Worm (Caenorhabditis elegans): ENCODE data around the gene wbp-2.

Gene wbp-2

ce11 chrII:9324824-9325351 is 4.7 kb upstream of the wbp-2 start, which contains the start of gene eat-3:
Gene eat-3 (plus strand): TSS chrII:9324874.
- TF ChIP-seq nhr-129 (tag; optimal IDR thresholded peaks at IDR 0.05): peak; percentile 29
- peak; percentile 46 for TF ChIP-seq C34F6.9 (tag; optimal IDR thresholded peaks at IDR 0.05)
- peak; percentile 51 for TF ChIP-seq zag-1 (tag; optimal IDR thresholded peaks at IDR 0.05)
- no peak for TF ChIP-seq elt-3 (tag; optimal IDR thresholded peaks at IDR 0.05)
- no peak for TF ChIP-seq ama-1 (optimal IDR thresholded peaks at IDR 0.05)
- peak; percentile 84 for TF ChIP-seq fos-1 (tag; optimal IDR thresholded peaks at IDR 0.05)
- TF ChIP-seq lsy-2 (tag; optimal IDR thresholded peaks at IDR 0.05): peak in 1 of 2 experiments; percentile 45
- no peak for TF ChIP-seq ztf-4 (tag; optimal IDR thresholded peaks at IDR 0.05)
- no peak for TF ChIP-seq F13H6.1 (tag; optimal IDR thresholded peaks at IDR 0.05)
- no peak for TF ChIP-seq nhr-25 (tag; optimal IDR thresholded peaks at IDR 0.05)
- TF ChIP-seq sem-4 (tag; optimal IDR thresholded peaks at IDR 0.05): peak; percentile 10
- TF ChIP-seq unc-55 (GFP tag; optimal IDR thresholded peaks at IDR 0.05): peak; percentile 86
- TF ChIP-seq mdl-1 (tag; optimal IDR thresholded peaks at IDR 0.05): peak in 1 of 2 experiments; percentile 19
- no peak for TF ChIP-seq ztf-11 (tag; optimal IDR thresholded peaks at IDR 0.05)
- TF ChIP-seq sma-9 (GFP tag; optimal IDR thresholded peaks at IDR 0.05): peak; percentile 72
- no peak for TF ChIP-seq sma-9 (tag; optimal IDR thresholded peaks at IDR 0.05)
- no peak for TF ChIP-seq nhr-237 (tag; optimal IDR thresholded peaks at IDR 0.05)
- TF ChIP-seq mab-5 (tag; optimal IDR thresholded peaks at IDR 0.05): no peak
- TF ChIP-seq crh-2 (tag; optimal IDR thresholded peaks at IDR 0.05): peak; percentile 12
- no peak for TF ChIP-seq lin-13 (GFP tag; optimal IDR thresholded peaks at IDR 0.05)
- no peak for TF ChIP-seq Y55F3AM.14 (GFP tag; optimal IDR thresholded peaks at IDR 0.05)
- no peak for TF ChIP-seq ztf-1 (GFP tag; conservative IDR thresholded peaks at IDR 0.05)

- no peak for TF ChIP-seq nhr-129 (tag; optimal IDR thresholded peaks at IDR 0.05)
- TF ChIP-seq C34F6.9 (tag; optimal IDR thresholded peaks at IDR 0.05): no peak
- TF ChIP-seq sem-4 (tag; optimal IDR thresholded peaks at IDR 0.05): no peak
- no peak for TF ChIP-seq unc-39 (tag; optimal IDR thresholded peaks at IDR 0.05)
- no peak for TF ChIP-seq nhr-25 (tag; optimal IDR thresholded peaks at IDR 0.05)
- TF ChIP-seq fos-1 (tag; optimal IDR thresholded peaks at IDR 0.05): peak; percentile 70
- no peak for TF ChIP-seq Y55F3AM.14 (GFP tag; optimal IDR thresholded peaks at IDR 0.05)
- no peak for TF ChIP-seq ceh-82 (tag; optimal IDR thresholded peaks at IDR 0.05)
- TF ChIP-seq nhr-6 (tag; optimal IDR thresholded peaks at IDR 0.05): no peak
These were observed 4.0 kb upstream of the wbp-2 start for ce11 chrII:9325555-9325954.

- TF ChIP-seq nhr-11 (tag; optimal IDR thresholded peaks at IDR 0.05) (no peak), ceh-16 (tag; optimal IDR thresholded peaks at IDR 0.05) (no peak), lsy-2 (tag; optimal IDR thresholded peaks at IDR 0.05) (no peak)
These were observed 1.8 kb downstream of the wbp-2 start, which contains the start of gene eif-3.F for ce11 chrII:9331343-9331742. Gene eif-3.F (plus strand): TSS chrII:9331643.

- TF ChIP-seq nhr-25 (tag; optimal IDR thresholded peaks at IDR 0.05) (no peak), nhr-237 (tag; optimal IDR thresholded peaks at IDR 0.05) (no peak), nhr-23 (tag; optimal IDR thresholded peaks at IDR 0.05) (no peak), aly-2 (tag; optimal IDR thresholded peaks at IDR 0.05) (no peak), dmd-4 (tag; optimal IDR thresholded peaks at IDR 0.05) (no peak), sma-9 (GFP tag; optimal IDR thresholded peaks at IDR 0.05) (no peak), sma-9 (tag; optimal IDR thresholded peaks at IDR 0.05) (no peak), ceh-16 (tag; optimal IDR thresholded peaks at IDR 0.05) (no peak), nhr-11 (tag; optimal IDR thresholded peaks at IDR 0.05) (no peak)
These were observed 3.5 kb downstream of the wbp-2 start for ce11 chrII:9333034-9333433.

ce11 chrII:9333714-9334113 is 4.1 kb downstream of the wbp-2 start, which contains the start of gene scp-1:
Gene scp-1 (plus strand): TSS chrII:9334014.
- TF ChIP-seq lin-11 (tag; optimal IDR thresholded peaks at IDR 0.05) (no peak), elt-3 (tag; optimal IDR thresholded peaks at IDR 0.05) (no peak), ceh-82 (tag; optimal IDR thresholded peaks at IDR 0.05) (no peak), crh-2 (tag; optimal IDR thresholded peaks at IDR 0.05) (no peak), lsy-2 (tag; optimal IDR thresholded peaks at IDR 0.05) (no peak), R02D3.7 (tag; optimal IDR thresholded peaks at IDR 0.05) (no peak), nhr-12 (tag; optimal IDR thresholded peaks at IDR 0.05) (no peak), unc-62 (GFP tag; optimal IDR thresholded peaks at IDR 0.05) (no peak), skn-1 (tag; optimal IDR thresholded peaks at IDR 0.05) (no peak), mbf-1 (tag; optimal IDR thresholded peaks at IDR 0.05) (no peak), lin-39 (tag; optimal IDR thresholded peaks at IDR 0.05) (no peak), nhr-11 (tag; optimal IDR thresholded peaks at IDR 0.05) (no peak)

Data from whole organism, L2 larva.